Fruit fly (Drosophila melanogaster): Measurements from ENCODE around the gene mbf1.

Gene mbf1

DNA sequence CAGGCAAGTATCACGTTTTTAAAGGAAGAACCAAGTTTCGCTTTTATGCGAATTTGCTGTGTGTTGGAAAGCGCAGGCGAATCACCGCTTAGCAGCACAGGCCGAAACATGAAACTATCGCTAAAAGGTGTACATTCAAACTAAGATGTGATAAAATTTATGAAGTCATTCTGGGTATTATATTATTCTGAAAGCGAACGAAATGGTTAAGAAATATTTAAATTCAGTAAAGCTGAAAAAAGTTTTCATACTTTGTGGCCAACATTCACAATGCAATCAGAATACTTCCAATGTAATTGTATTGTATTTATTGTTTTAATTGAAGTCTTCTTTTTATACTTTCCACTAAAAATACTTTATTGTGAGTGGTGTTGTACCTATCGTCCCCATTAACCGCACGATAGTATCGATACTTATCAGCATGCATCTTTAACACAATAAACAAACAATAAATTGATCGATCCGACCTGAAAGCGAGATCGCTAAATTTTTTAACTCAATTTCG, 7.0 kb downstream of the mbf1 start, which contains the start of gene Smn (continued):
- TF ChIP-seq ase (GFP tag; IDR thresholded peaks at IDR 0.05): no peak
- TF ChIP-seq jumu (GFP tag; optimal IDR thresholded peaks at IDR 0.05): peak; percentile 53
- TF ChIP-seq CG34224 (GFP tag; IDR thresholded peaks at IDR 0.05; ENCODE audit: partially characterized antibody): peak; percentile 81
- peak; percentile 31 for TF ChIP-seq CG8089 (GFP tag; optimal IDR thresholded peaks at IDR 0.05)
- TF ChIP-seq cwo (GFP tag; optimal IDR thresholded peaks at IDR 0.05): peak; percentile 20
- no peak for TF ChIP-seq CG17568 (GFP tag; optimal IDR thresholded peaks at IDR 0.05)
- TF ChIP-seq Sox102F (GFP tag; optimal IDR thresholded peaks at IDR 0.05): no peak
- peak; percentile 44 for TF ChIP-seq CG9727 (GFP tag; optimal IDR thresholded peaks at IDR 0.05)
- TF ChIP-seq Hsf (GFP tag; optimal IDR thresholded peaks at IDR 0.05): peak; percentile 46
- TF ChIP-seq tx (GFP tag; optimal IDR thresholded peaks at IDR 0.05): no peak
- TF ChIP-seq Hr78 (GFP tag; optimal IDR thresholded peaks at IDR 0.05): no peak
- TF ChIP-seq CG10267 (tag; optimal IDR thresholded peaks at IDR 0.05): peak; percentile 85
- TF ChIP-seq ems (GFP tag; optimal IDR thresholded peaks at IDR 0.05): no peak
- TF ChIP-seq Lhr (GFP tag; optimal IDR thresholded peaks at IDR 0.05): peak; percentile 35
- TF ChIP-seq CG15514 (GFP tag; optimal IDR thresholded peaks at IDR 0.05): peak; percentile 57
- TF ChIP-seq CG4328 (GFP tag; optimal IDR thresholded peaks at IDR 0.05): peak; percentile 27
- TF ChIP-seq da (GFP tag; optimal IDR thresholded peaks at IDR 0.05): no peak
- peak; percentile 80 for TF ChIP-seq vnd (GFP tag; IDR thresholded peaks at IDR 0.05; ENCODE audit: partially characterized antibody)
- no peak for TF ChIP-seq H15 (GFP tag; IDR thresholded peaks at IDR 0.05)
- no peak for TF ChIP-seq zfh1 (GFP tag; IDR thresholded peaks at IDR 0.05)
- TF ChIP-seq sens (GFP tag): peak; percentile 90
- TF ChIP-seq CG11247 (GFP tag; IDR thresholded peaks at IDR 0.05): no peak
- TF ChIP-seq CG7745 (tag; optimal IDR thresholded peaks at IDR 0.05): no peak
- no peak for TF ChIP-seq tll (GFP tag; optimal IDR thresholded peaks at IDR 0.05)
- TF ChIP-seq abd-A (tag; optimal IDR thresholded peaks at IDR 0.05): no peak
- no peak for TF ChIP-seq Trl (optimal IDR thresholded peaks at IDR 0.05)
- peak; percentile 47 for TF ChIP-seq Trl (GFP tag; optimal IDR thresholded peaks at IDR 0.05)
- TF ChIP-seq CG6272 (GFP tag; IDR thresholded peaks at IDR 0.05): no peak
- TF ChIP-seq CG4360 (GFP tag; IDR thresholded peaks at IDR 0.05): no peak
- TF ChIP-seq CG6654 (GFP tag; optimal IDR thresholded peaks at IDR 0.05): no peak
- TF ChIP-seq zen (tag; optimal IDR thresholded peaks at IDR 0.05): peak; percentile 28
- no peak for TF ChIP-seq CG1529 (GFP tag; optimal IDR thresholded peaks at IDR 0.05)
- TF ChIP-seq lilli (GFP tag; optimal IDR thresholded peaks at IDR 0.05): peak; percentile 73
- no peak for TF ChIP-seq dysf (GFP tag; IDR thresholded peaks at IDR 0.05)
- TF ChIP-seq bowl (GFP tag; IDR thresholded peaks at IDR 0.05): no peak
- no peak for TF ChIP-seq CG31388 (GFP tag; optimal IDR thresholded peaks at IDR 0.05)
- TF ChIP-seq Ssrp (tag; optimal IDR thresholded peaks at IDR 0.05): no peak
- TF ChIP-seq gsb-n (tag; optimal IDR thresholded peaks at IDR 0.05): no peak
- no peak for TF ChIP-seq prd (optimal IDR thresholded peaks at IDR 0.05)
- TF ChIP-seq prd (GFP tag; IDR thresholded peaks at IDR 0.05): 0 out of 3 replicates have a peak, but pooled peaks have one; percentile 13
- TF ChIP-seq CG16815 (GFP tag; optimal IDR thresholded peaks at IDR 0.05): no peak
- TF ChIP-seq Doc2 (GFP tag; IDR thresholded peaks at IDR 0.05): no peak
- no peak for TF ChIP-seq CG5953 (GFP tag; IDR thresholded peaks at IDR 0.05)
- peak; percentile 45 for TF ChIP-seq Dp (GFP tag; optimal IDR thresholded peaks at IDR 0.05)
- no peak for TF ChIP-seq MESR4 (GFP tag; optimal IDR thresholded peaks at IDR 0.05)
- no peak for TF ChIP-seq cato (GFP tag; optimal IDR thresholded peaks at IDR 0.05; ENCODE audit: borderline replicate concordance)
- peak; percentile 59 for TF ChIP-seq CG2678 (tag; optimal IDR thresholded peaks at IDR 0.05)
- no peak for TF ChIP-seq crc (GFP tag; optimal IDR thresholded peaks at IDR 0.05)
- TF ChIP-seq CG12659 (GFP tag; optimal IDR thresholded peaks at IDR 0.05): peak; percentile 81
- peak; percentile 29 for TF ChIP-seq CG12769 (tag; optimal IDR thresholded peaks at IDR 0.05)
- TF ChIP-seq ranshi (GFP tag; IDR thresholded peaks at IDR 0.05): no peak

All from whole organism, embryonic.